Fruit fly (Drosophila melanogaster) whole organism, embryonic: ENCODE results near the gene CG32102.

Experiments used
- Abd-B ChIP-seq: fragments of 200-800 bp; sonication (Bioruptor generic); optimal IDR thresholded peaks from 2 replicates; lab custom pipeline; 2018; ENCODE audit warnings: missing biosample characterization, mild to moderate bottlenecking, missing genetic modification characterization, moderate library complexity
- Adf1 ChIP-seq: fragments of 200-800 bp; sonication (Bioruptor generic); IDR thresholded peaks from 2 replicates; pipeline ENCODE4 v1.3.6; 2022; ENCODE audit warnings: missing biosample characterization, missing genetic modification characterization
- Atf6 ChIP-seq: fragments of 200-800 bp; sonication (Bioruptor generic); IDR thresholded peaks from 2 replicates; pipeline ENCODE4 v1.3.6; 2022; ENCODE audit warnings: missing biosample characterization, missing genetic modification characterization
- CG11695 ChIP-seq: fragments of 200-800 bp; sonication (Bioruptor generic); IDR thresholded peaks from 3 replicates; pipeline ENCODE4 v1.3.6; 2022; ENCODE audit warnings: missing biosample characterization, missing genetic modification characterization
- CG15514 ChIP-seq: fragments of 200-800 bp; sonication (Bioruptor generic); optimal IDR thresholded peaks from 3 replicates; lab custom pipeline; 2017; ENCODE audit warnings: missing biosample characterization, missing genetic modification characterization, mild to moderate bottlenecking, moderate library complexity, missing genetic modification reagents
- CG1602 ChIP-seq: fragments of 200-800 bp; sonication (Bioruptor generic); optimal IDR thresholded peaks from 3 replicates; lab custom pipeline; 2016; ENCODE audit warnings: missing biosample characterization, missing genetic modification characterization
- CG32532 ChIP-seq: fragments of 200-800 bp; sonication (Bioruptor generic); IDR thresholded peaks from 2 replicates; pipeline ENCODE4 v1.3.6; 2022; ENCODE audit warnings: missing biosample characterization, missing genetic modification characterization
- CG3726 ChIP-seq: fragments of 200-800 bp; sonication (Bioruptor generic); IDR thresholded peaks from 3 replicates; pipeline ENCODE4, ENCODE4 v1.3.6; 2022; ENCODE audit warnings: missing biosample characterization, missing genetic modification characterization
- CG3995 ChIP-seq: fragments of 200-800 bp; sonication (Bioruptor generic); optimal IDR thresholded peaks from 3 replicates; lab custom pipeline; 2016; ENCODE audit warnings: missing biosample characterization, missing genetic modification characterization
- CG6689 ChIP-seq: fragments of 200-800 bp; sonication (Bioruptor generic); IDR thresholded peaks from 2 replicates; pipeline ENCODE4 v1.3.6; 2022; ENCODE audit warnings: missing biosample characterization, missing genetic modification characterization
- CG8290 ChIP-seq, 3 experiments: fragments of 200-800 bp; sonication (Bioruptor generic); optimal IDR thresholded peaks; 2 replicates each; lab custom pipeline; 2016 to 2019; ENCODE audit warnings: missing biosample characterization in 3 of 3, missing genetic modification characterization in 3 of 3, mild to moderate bottlenecking in 2 of 3, moderate library complexity in 1 of 3
- CkIIα-i1 ChIP-seq: fragments of 200-800 bp; sonication (Bioruptor generic); IDR thresholded peaks from 2 replicates; pipeline ENCODE4 v1.3.6; 2022; ENCODE audit warnings: missing biosample characterization, missing genetic modification characterization
- Dad ChIP-seq: fragments of 200-800 bp; sonication (Bioruptor generic); optimal IDR thresholded peaks from 3 replicates; lab custom pipeline; 2016; ENCODE audit warnings: missing biosample characterization, missing genetic modification characterization
- Doc3 ChIP-seq: fragments of 200-800 bp; sonication (Bioruptor generic); IDR thresholded peaks from 3 replicates; pipeline ENCODE4 v1.3.6; 2022; ENCODE audit warnings: missing biosample characterization, missing genetic modification characterization; ENCODE audit not compliant: partially characterized antibody
- Dp ChIP-seq: fragments of 200-800 bp; sonication (Bioruptor generic); optimal IDR thresholded peaks from 2 replicates; lab custom pipeline; 2018; ENCODE audit warnings: missing biosample characterization, mild to moderate bottlenecking, missing genetic modification characterization, moderate library complexity
- E2f1 ChIP-seq: fragments of 200-800 bp; sonication (Bioruptor generic); IDR thresholded peaks from 2 replicates; pipeline ENCODE4 v1.3.6; 2022; ENCODE audit warnings: missing biosample characterization, missing genetic modification characterization
- Fer3 ChIP-seq: fragments of 200-800 bp; sonication (Bioruptor generic); optimal IDR thresholded peaks from 2 replicates; lab custom pipeline; 2018; ENCODE audit warnings: missing biosample characterization, mild to moderate bottlenecking, missing genetic modification characterization, moderate library complexity
- Gug ChIP-seq: fragments of 200-800 bp; sonication (Bioruptor generic); IDR thresholded peaks from 4 replicates; pipeline ENCODE4 v1.3.6; 2022; ENCODE audit warnings: missing biosample characterization, missing genetic modification characterization
- H2.0 ChIP-seq: fragments of 200-800 bp; sonication (Bioruptor generic); IDR thresholded peaks from 2 replicates; pipeline ENCODE4 v1.3.6; 2022; ENCODE audit warnings: missing biosample characterization, missing genetic modification characterization
- HLH3B ChIP-seq: fragments of 200-800 bp; sonication (Bioruptor generic); IDR thresholded peaks from 2 replicates; pipeline ENCODE4 v1.3.6; 2022; ENCODE audit warnings: missing biosample characterization, missing genetic modification characterization
- HmgD ChIP-seq: fragments of 200-800 bp; sonication (Bioruptor generic); optimal IDR thresholded peaks from 3 replicates; lab custom pipeline; 2016; ENCODE audit warnings: missing biosample characterization, missing genetic modification characterization
- HmgZ ChIP-seq: fragments of 200-800 bp; sonication (Bioruptor generic); optimal IDR thresholded peaks from 2 replicates; lab custom pipeline; 2018; ENCODE audit warnings: missing biosample characterization, mild to moderate bottlenecking, missing genetic modification characterization
- Hsf ChIP-seq: fragments of 200-800 bp; sonication (Bioruptor generic); optimal IDR thresholded peaks from 3 replicates; lab custom pipeline; 2016; ENCODE audit warnings: missing biosample characterization, missing genetic modification characterization
- Lhr ChIP-seq: fragments of 200-800 bp; sonication (Bioruptor generic); optimal IDR thresholded peaks from 3 replicates; lab custom pipeline; 2017; ENCODE audit warnings: mild to moderate bottlenecking, missing biosample characterization, missing genetic modification reagents, missing genetic modification characterization
- MTF-1 ChIP-seq: fragments of 200-800 bp; sonication (Bioruptor generic); optimal IDR thresholded peaks from 2 replicates; lab custom pipeline; 2018; ENCODE audit warnings: missing biosample characterization, mild to moderate bottlenecking, missing genetic modification characterization, borderline replicate concordance
- Mes4 ChIP-seq: fragments of 200-800 bp; sonication (Bioruptor generic); optimal IDR thresholded peaks from 2 replicates; lab custom pipeline; 2016; ENCODE audit warnings: missing biosample characterization, missing genetic modification characterization
- NfI ChIP-seq: fragments of 200-800 bp; sonication (Bioruptor generic); optimal IDR thresholded peaks from 3 replicates; lab custom pipeline; 2018; ENCODE audit warnings: missing biosample characterization, mild to moderate bottlenecking, missing genetic modification characterization, moderate library complexity
- Rfx ChIP-seq: fragments of 200-800 bp; sonication (Bioruptor generic); IDR thresholded peaks from 2 replicates; pipeline ENCODE4 v1.3.6; 2022; ENCODE audit warnings: missing biosample characterization, missing genetic modification characterization
- amos ChIP-seq: fragments of 200-800 bp; sonication (Bioruptor generic); IDR thresholded peaks from 2 replicates; pipeline ENCODE4 v1.3.6; 2022; ENCODE audit warnings: missing biosample characterization, missing genetic modification characterization; ENCODE audit not compliant: partially characterized antibody
- br ChIP-seq: fragments of >200 bp; optimal IDR thresholded peaks from 2 replicates; lab custom pipeline; 2017
- chif ChIP-seq, 2 experiments: fragments of 200-800 bp; sonication (Bioruptor generic); optimal IDR thresholded peaks; 3 replicates each; lab custom pipeline; 2016; ENCODE audit warnings: missing biosample characterization in 2 of 2, missing genetic modification characterization in 2 of 2
- crol ChIP-seq: fragments of 200-800 bp; sonication (Bioruptor generic); IDR thresholded peaks from 2 replicates; pipeline ENCODE4 v1.3.6; 2022; ENCODE audit warnings: missing biosample characterization, missing genetic modification characterization
- dan ChIP-seq: fragments of 200-800 bp; sonication (Bioruptor generic); IDR thresholded peaks from 2 replicates; pipeline ENCODE4 v1.3.6; 2022; ENCODE audit warnings: missing biosample characterization, missing genetic modification characterization
- ftz-f1 ChIP-seq: fragments of 200-800 bp; sonication (Bioruptor generic); optimal IDR thresholded peaks from 2 replicates; lab custom pipeline; 2016; ENCODE audit warnings: missing biosample characterization, missing genetic modification characterization
- grau ChIP-seq: fragments of 200-800 bp; optimal IDR thresholded peaks from 3 replicates; lab custom pipeline; 2019; ENCODE audit warnings: missing biosample characterization, mild to moderate bottlenecking, missing genetic modification characterization, moderate library complexity
- hth ChIP-seq: fragments of >200 bp; optimal IDR thresholded peaks from 2 replicates; lab custom pipeline; 2017; ENCODE audit warnings: inconsistent platforms
- kay ChIP-seq: fragments of 200-800 bp; sonication (Bioruptor generic); optimal IDR thresholded peaks from 2 replicates; lab custom pipeline; 2016; ENCODE audit warnings: missing biosample characterization, missing genetic modification characterization
- lab ChIP-seq: fragments of 200-800 bp; sonication (Bioruptor generic); optimal IDR thresholded peaks from 3 replicates; lab custom pipeline; 2017; ENCODE audit warnings: missing biosample characterization, missing genetic modification characterization, mild to moderate bottlenecking, moderate library complexity, missing genetic modification reagents
- nom ChIP-seq: fragments of 200-800 bp; sonication (Bioruptor generic); optimal IDR thresholded peaks from 2 replicates; lab custom pipeline; 2017; ENCODE audit warnings: missing biosample characterization, missing genetic modification characterization, mild to moderate bottlenecking, moderate library complexity, missing genetic modification reagents
- oc ChIP-seq: fragments of 200-800 bp; sonication (Bioruptor generic); optimal IDR thresholded peaks from 2 replicates; lab custom pipeline; 2018; ENCODE audit warnings: missing biosample characterization, mild to moderate bottlenecking, missing genetic modification characterization, moderate library complexity
- org-1 ChIP-seq: fragments of 200-800 bp; sonication (Bioruptor generic); optimal IDR thresholded peaks from 2 replicates; lab custom pipeline; 2017; ENCODE audit warnings: missing biosample characterization, missing genetic modification characterization
- otp ChIP-seq: fragments of 200-800 bp; sonication (Bioruptor generic); IDR thresholded peaks from 3 replicates; pipeline ENCODE4, ENCODE4 v1.3.6; 2022; ENCODE audit warnings: missing biosample characterization, missing genetic modification characterization
- pan ChIP-seq, 4 experiments: fragments of >200 bp in 3 of 4; fragments of 200-800 bp in 1 of 4; sonication (Bioruptor generic) in 1 of 4; optimal IDR thresholded peaks in 3 of 4; IDR thresholded peaks in 1 of 4; 2 replicates each; pipeline versions ENCODE4 v1.3.6 to Lab custom; 2017 to 2022; ENCODE audit warnings: missing biosample characterization in 2 of 4, missing genetic modification characterization in 2 of 4, mixed read lengths in 1 of 4
- row ChIP-seq: fragments of 200-800 bp; sonication (Bioruptor generic); IDR thresholded peaks from 3 replicates; pipeline ENCODE4 v1.3.6; 2022; ENCODE audit warnings: missing biosample characterization, missing genetic modification characterization
- toy ChIP-seq: fragments of 200-800 bp; sonication (Bioruptor generic); IDR thresholded peaks from 2 replicates; pipeline ENCODE4 v1.3.6; 2022; ENCODE audit warnings: missing biosample characterization, missing genetic modification characterization
- tx ChIP-seq: fragments of 200-800 bp; sonication (Bioruptor generic); optimal IDR thresholded peaks from 2 replicates; lab custom pipeline; 2016; ENCODE audit warnings: missing biosample characterization, missing genetic modification characterization
- vfl ChIP-seq: fragments of 200-800 bp; sonication (Bioruptor generic); optimal IDR thresholded peaks from 2 replicates; lab custom pipeline; 2016; ENCODE audit warnings: missing biosample characterization, missing genetic modification characterization
- vnd ChIP-seq: fragments of 200-800 bp; sonication (Bioruptor generic); IDR thresholded peaks from 3 replicates; pipeline ENCODE4 v1.3.6; 2022; ENCODE audit warnings: missing biosample characterization, missing genetic modification characterization; ENCODE audit not compliant: partially characterized antibody
- yki ChIP-seq: fragments of >200 bp; optimal IDR thresholded peaks from 3 replicates; lab custom pipeline; 2018
- zen ChIP-seq: fragments of 200-800 bp; sonication (Bioruptor generic); optimal IDR thresholded peaks from 3 replicates; lab custom pipeline; 2018; ENCODE audit warnings: missing biosample characterization, mild to moderate bottlenecking, missing genetic modification characterization, moderate library complexity

The CG32102 gene

dm6 chr3L:12490418-12491035 is 20.9 kb upstream of the CG32102 start, which contains the start of gene CG10660 (continued):
- TF ChIP-seq CG1602 (GFP tag; lab: Kevin White, UChicago) (peak; percentile 86), CG15514 (peak; percentile 49), dan (GFP tag; lab: Robert Waterston, UW) (no peak), NfI (GFP tag; lab: Kevin White, UChicago) (peak; percentile 81), HLH3B (GFP tag; lab: Robert Waterston, UW) (peak; percentile 92), Atf6 (peak; percentile 86), Hsf (GFP tag; lab: Kevin White, UChicago) (peak; percentile 83), Adf1 (GFP tag; lab: Robert Waterston, UW) (peak; percentile 59), row (peak; percentile 93), otp (GFP tag; lab: Robert Waterston, UW) (peak; percentile 91), Mes4 (GFP tag; lab: Kevin White, UChicago) (peak; percentile 74), grau (tag; lab: Kevin White, UChicago) (peak; percentile 88), MTF-1 (GFP tag; lab: Kevin White, UChicago) (peak; percentile 77), yki (lab: Kevin White, UChicago) (no peak), toy (0 out of 2 replicates have a peak, but pooled peaks have one; percentile 44), br (lab: Kevin White, UChicago) (no peak), chif (GFP tag; optimal IDR thresholded peaks at IDR 0.05; lab: Kevin White, UChicago) (peak; percentile 80 to 82), crol (no peak), org-1 (GFP tag; lab: Kevin White, UChicago) (peak; percentile 85), CG8290 (GFP tag; optimal IDR thresholded peaks at IDR 0.05; lab: Kevin White, UChicago) (no peak), CG8290 (tag; optimal IDR thresholded peaks at IDR 0.05; lab: Kevin White, UChicago) (peak in 1 of 2 experiments; percentile 91), E2f1 (GFP tag; lab: Robert Waterston, UW) (peak; percentile 81), CG3726 (GFP tag; lab: Robert Waterston, UW) (0 out of 3 replicates have a peak, but pooled peaks have one; percentile 53), hth (no peak), tx (GFP tag; lab: Kevin White, UChicago) (peak; percentile 39), vfl (GFP tag; lab: Kevin White, UChicago) (peak; percentile 11), H2.0 (GFP tag; lab: Robert Waterston, UW) (peak; percentile 82), zen (tag; lab: Kevin White, UChicago) (peak; percentile 67), CG32532 (GFP tag; lab: Robert Waterston, UW) (peak; percentile 79; the same call in 1 of the 2 replicates), Dp (GFP tag; lab: Kevin White, UChicago) (no peak), Fer3 (tag; lab: Kevin White, UChicago) (peak; percentile 81), Lhr (GFP tag; lab: Kevin White, UChicago) (peak; percentile 66), Dad (peak; percentile 47), CkIIα-i1 (peak; percentile 19; the same call in 1 of the 2 replicates), CG6689 (GFP tag; lab: Robert Waterston, UW) (peak; percentile 82), oc (tag; lab: Kevin White, UChicago) (peak; percentile 92), kay (GFP tag; lab: Kevin White, UChicago) (peak; percentile 67), Abd-B (GFP tag; lab: Kevin White, UChicago) (peak; percentile 66), HmgD (no peak), CG3995 (peak; percentile 31), amos (no peak), CG11695 (peak; percentile 87), ftz-f1 (GFP tag; lab: Kevin White, UChicago) (no peak), pan (optimal IDR thresholded peaks at IDR 0.05; lab: Kevin White, UChicago) (no peak), pan (GFP tag; optimal IDR thresholded peaks at IDR 0.05 in 1 of 2, IDR thresholded peaks at IDR 0.05 in 1 of 2) (peak in 1 of 2 experiments; percentile 87), lab (peak; percentile 91), nom (GFP tag; lab: Kevin White, UChicago) (peak; percentile 41), HmgZ (peak; percentile 86), Gug (peak; percentile 63; the same call in 2 of the 4 replicates), vnd (GFP tag; lab: Robert Waterston, UW) (no peak), Doc3 (GFP tag; lab: Robert Waterston, UW) (no peak), Rfx (GFP tag; lab: Robert Waterston, UW) (peak; percentile 86)
